Worm (Caenorhabditis elegans): ENCODE measurements around the gene ZK228.3.
"Not testable (repeated sequence)": the region's sequence is repeated elsewhere in the genome, so short reads cannot be mapped to it uniquely, and the experiment has no call there.

ZK228.3 gene

DNA sequence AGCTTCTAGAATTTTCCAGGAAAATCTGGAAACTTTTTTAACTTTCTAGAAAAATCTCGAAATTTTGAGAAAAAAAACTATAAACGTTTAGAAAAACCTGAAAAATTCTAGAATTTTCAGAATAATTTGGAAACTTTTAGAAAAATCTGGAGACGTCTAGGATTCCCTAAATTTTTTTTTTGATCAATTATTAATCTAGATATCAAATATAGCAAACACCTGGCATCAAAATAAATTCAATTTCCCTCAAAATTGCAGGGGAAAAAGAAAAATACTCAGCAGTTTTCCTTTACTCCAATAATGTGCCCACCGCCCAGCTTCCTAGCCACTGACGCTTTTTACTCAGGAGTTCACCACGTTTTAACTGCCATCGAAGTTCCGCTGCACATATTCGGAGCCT lies 13.2 kb upstream of the ZK228.3 start, which contains the start of gene srh-181:
srh-181 (plus strand) TSS at position 301 of the 400 bp plus-strand sequence.
- TF ChIP-seq tra-4 (tag; optimal IDR thresholded peaks at IDR 0.05) (no peak), sea-1 (GFP tag; conservative IDR thresholded peaks at IDR 0.05) (no peak), pes-1 (GFP tag; IDR thresholded peaks at IDR 0.05) (no peak), aly-1 (tag; optimal IDR thresholded peaks at IDR 0.05) (no peak)

DNA sequence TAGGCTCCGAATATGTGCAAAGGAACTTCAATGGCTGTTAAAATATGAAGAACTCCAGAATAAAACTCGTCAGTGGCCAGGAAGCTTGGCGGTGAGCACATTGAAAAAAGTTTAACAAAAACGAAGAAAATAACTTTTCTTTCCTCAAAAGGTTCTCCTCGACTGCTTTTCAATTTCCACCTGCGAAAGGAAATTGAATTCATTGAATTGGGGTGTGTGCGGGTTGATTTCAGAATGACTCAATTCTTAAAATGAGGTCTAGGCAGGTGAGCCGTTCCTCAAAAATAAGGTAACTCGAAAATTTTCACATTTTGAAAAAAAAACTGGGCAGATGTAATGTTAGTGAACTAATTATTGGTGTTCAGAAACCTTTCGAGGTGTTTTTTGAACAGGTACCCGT lies 12.4 kb upstream of the ZK228.3 start, which contains the start of gene srh-182:
srh-182 (minus strand) TSS at position 101 of the 400 bp plus-strand sequence.
- TF ChIP-seq ceh-36 (tag; optimal IDR thresholded peaks at IDR 0.05) = no peak
- no peak for TF ChIP-seq flt-1 (GFP tag; IDR thresholded peaks at IDR 0.05)
- TF ChIP-seq tra-4 (tag; optimal IDR thresholded peaks at IDR 0.05) = no peak
- TF ChIP-seq sea-1 (GFP tag; conservative IDR thresholded peaks at IDR 0.05) = no peak
- no peak for TF ChIP-seq aly-1 (tag; optimal IDR thresholded peaks at IDR 0.05)
- no peak for TF ChIP-seq pes-1 (GFP tag; IDR thresholded peaks at IDR 0.05)
- TF ChIP-seq scrt-1 (GFP tag; IDR thresholded peaks at IDR 0.05) = no peak

ce11 chrV:18468097-18468496 lies 7.0 kb upstream of the ZK228.3 start, which contains the start of gene ZK228.13:
TSS of gene ZK228.13 (minus strand) at chrV:18468197.
- no peak for TF ChIP-seq hmg-4 (GFP tag; optimal IDR thresholded peaks at IDR 0.05)

DNA sequence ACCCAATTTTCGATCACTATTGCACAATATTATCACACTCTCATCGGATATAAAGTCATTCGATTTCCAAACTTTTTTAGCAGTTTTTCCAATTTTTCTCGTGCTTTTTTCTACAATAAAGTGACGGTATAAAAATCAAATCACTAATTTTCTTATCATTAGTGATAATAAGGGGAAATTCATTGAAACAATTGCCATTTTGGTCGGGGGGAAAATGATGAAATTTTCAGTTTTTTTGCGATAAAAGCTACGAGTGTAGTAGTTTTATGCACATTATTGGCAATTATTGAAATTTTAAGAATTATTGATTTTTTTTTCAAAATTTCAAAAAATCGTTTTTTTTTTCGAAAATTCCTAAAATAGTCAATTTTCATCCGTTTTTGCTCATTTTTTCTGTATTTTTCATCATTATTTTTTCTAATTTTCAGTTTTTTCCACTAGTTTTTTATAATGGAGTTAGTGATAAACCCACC lies 1.4 kb upstream of the ZK228.3 start, which contains the start of gene ZK228.4:
ZK228.4 (plus strand) TSS at position 423 of the 473 bp plus-strand sequence.
- TF ChIP-seq tbx-37 (GFP tag; conservative IDR thresholded peaks at IDR 0.05) (no peak), ets-7 (tag; optimal IDR thresholded peaks at IDR 0.05) (no peak), ceh-36 (tag; optimal IDR thresholded peaks at IDR 0.05) (no peak), hmg-4 (GFP tag; optimal IDR thresholded peaks at IDR 0.05) (no peak), hnd-1 (tag; optimal IDR thresholded peaks at IDR 0.05) (no peak), hmbx-1 (tag; optimal IDR thresholded peaks at IDR 0.05) (no peak), ama-1 (optimal IDR thresholded peaks at IDR 0.05) (no peak), flt-1 (GFP tag; IDR thresholded peaks at IDR 0.05) (no peak)

DNA sequence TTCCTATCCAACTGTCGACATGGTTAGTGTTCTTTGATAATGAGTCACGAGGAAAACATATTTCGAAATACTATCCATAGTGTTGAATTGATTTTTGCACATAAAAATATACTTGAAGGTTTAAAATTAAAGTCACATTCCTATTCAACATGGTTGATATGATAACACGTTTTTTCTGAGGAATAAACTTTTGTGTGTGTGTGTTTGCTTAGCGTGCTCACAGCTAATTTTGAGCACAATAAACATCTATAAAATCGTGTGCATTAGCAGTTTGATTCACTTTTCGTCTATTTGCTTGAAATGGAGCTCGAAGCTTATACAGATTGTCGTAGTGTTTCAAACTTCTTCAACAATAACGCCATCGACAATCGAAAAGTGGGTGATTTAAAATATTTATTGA lies 4.5 kb downstream of the ZK228.3 start, which contains the start of gene ZK228.10:
ZK228.10 (plus strand) TSS at position 301 of the 400 bp plus-strand sequence.
- no peak for TF ChIP-seq aly-1 (tag; optimal IDR thresholded peaks at IDR 0.05)
- no peak for TF ChIP-seq F13C5.2 (tag; optimal IDR thresholded peaks at IDR 0.05)
- no peak for TF ChIP-seq ceh-36 (tag; optimal IDR thresholded peaks at IDR 0.05)
- TF ChIP-seq flt-1 (GFP tag; IDR thresholded peaks at IDR 0.05) = no peak
- no peak for TF ChIP-seq sea-1 (GFP tag; conservative IDR thresholded peaks at IDR 0.05)

DNA sequence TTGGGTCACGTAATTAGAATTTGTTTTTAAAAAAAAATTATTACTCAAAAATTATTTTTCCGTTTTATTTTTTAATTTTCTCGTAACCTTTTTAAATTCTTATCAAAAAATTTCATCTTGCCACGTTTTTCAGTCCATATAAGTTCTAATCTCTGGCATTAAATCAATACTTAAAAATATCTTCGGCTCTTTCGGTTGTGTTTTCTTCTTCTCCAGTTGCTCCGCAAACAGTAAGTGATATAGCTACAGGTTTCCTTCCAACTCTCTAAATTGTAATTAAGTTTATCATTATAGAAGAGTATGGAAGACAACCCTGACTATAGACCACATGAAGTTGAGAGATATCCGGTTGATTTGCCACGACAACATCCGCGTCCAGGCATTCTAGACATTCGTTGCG lies 16.9 kb downstream of the ZK228.3 start, which contains the start of gene ZK228.1:
ZK228.1 (plus strand) TSS at position 301 of the 400 bp plus-strand sequence.
- TF ChIP-seq F13C5.2 (tag; optimal IDR thresholded peaks at IDR 0.05) = no peak
- TF ChIP-seq ceh-13 (GFP tag; optimal IDR thresholded peaks at IDR 0.05) = no peak
- no peak for TF ChIP-seq B0310.2 (tag; optimal IDR thresholded peaks at IDR 0.05)
- no peak for TF ChIP-seq sea-1 (GFP tag; conservative IDR thresholded peaks at IDR 0.05)
- no peak for TF ChIP-seq scrt-1 (GFP tag; IDR thresholded peaks at IDR 0.05)
- no peak for TF ChIP-seq ama-1 (optimal IDR thresholded peaks at IDR 0.05)
- no peak for TF ChIP-seq hmbx-1 (tag; optimal IDR thresholded peaks at IDR 0.05)

DNA sequence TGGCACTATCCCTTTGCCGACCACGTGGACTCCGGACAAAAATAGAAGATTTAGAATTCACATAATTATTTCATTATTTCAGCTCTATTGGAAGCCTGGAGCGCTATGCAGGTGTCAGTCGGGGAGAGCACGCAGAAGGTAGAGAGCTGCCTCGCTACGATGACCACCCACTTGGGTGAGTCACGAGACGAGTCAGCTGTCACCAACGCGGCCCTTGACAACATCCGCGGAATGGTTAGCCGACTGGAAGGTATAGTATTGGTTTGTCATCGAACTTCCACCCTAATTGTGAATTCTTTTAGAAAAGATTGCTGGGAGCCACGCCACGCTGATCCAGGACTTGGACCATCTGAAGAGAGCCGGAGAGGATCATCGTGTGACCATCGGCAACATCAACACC lies 21.6 kb downstream of the ZK228.3 start, which contains the start of gene ZK262.9:
ZK262.9 (plus strand) TSS at position 301 of the 400 bp plus-strand sequence.
- not testable (repeated sequence) for TF ChIP-seq B0310.2 (tag; optimal IDR thresholded peaks at IDR 0.05); F13C5.2 (tag; optimal IDR thresholded peaks at IDR 0.05); ceh-13 (GFP tag; optimal IDR thresholded peaks at IDR 0.05)

ce11 chrV:18438081-18438480 lies 23.0 kb downstream of the ZK228.3 start, which contains the start of gene ZK262.8:
TSS of gene ZK262.8 (plus strand) at chrV:18438381.
- TF ChIP-seq scrt-1 (GFP tag; IDR thresholded peaks at IDR 0.05) = no peak
- no peak for TF ChIP-seq hmg-4 (GFP tag; optimal IDR thresholded peaks at IDR 0.05)
- no peak for TF ChIP-seq hmbx-1 (tag; optimal IDR thresholded peaks at IDR 0.05)
- TF ChIP-seq F13C5.2 (tag; optimal IDR thresholded peaks at IDR 0.05) = no peak
- TF ChIP-seq tbx-37 (GFP tag; conservative IDR thresholded peaks at IDR 0.05) = no peak
- no peak for TF ChIP-seq ceh-13 (GFP tag; optimal IDR thresholded peaks at IDR 0.05)
- no peak for TF ChIP-seq flt-1 (GFP tag; IDR thresholded peaks at IDR 0.05)

- no peak for TF ChIP-seq ama-1 (optimal IDR thresholded peaks at IDR 0.05)
- TF ChIP-seq aly-1 (tag; optimal IDR thresholded peaks at IDR 0.05) = no peak
- TF ChIP-seq hnd-1 (tag; optimal IDR thresholded peaks at IDR 0.05) = no peak
- no peak for TF ChIP-seq ceh-13 (GFP tag; optimal IDR thresholded peaks at IDR 0.05)
- TF ChIP-seq hmbx-1 (tag; optimal IDR thresholded peaks at IDR 0.05) = no peak
These were observed 26.1 kb downstream of the ZK228.3 start, which contains the start of gene ZK262.20 for ce11 chrV:18434961-18435360. TSS of gene ZK262.20 (minus strand) at chrV:18435061.

ce11 chrV:18431450-18431849 lies 29.6 kb downstream of the ZK228.3 start, which contains the start of gene srw-82:
TSS of gene srw-82 (plus strand) at chrV:18431750.
- TF ChIP-seq ceh-36 (tag; optimal IDR thresholded peaks at IDR 0.05) = no peak
- TF ChIP-seq tra-4 (tag; optimal IDR thresholded peaks at IDR 0.05) = no peak
- no peak for TF ChIP-seq hnd-1 (tag; optimal IDR thresholded peaks at IDR 0.05)
- TF ChIP-seq flt-1 (GFP tag; IDR thresholded peaks at IDR 0.05) = no peak
- no peak for TF ChIP-seq ceh-13 (GFP tag; optimal IDR thresholded peaks at IDR 0.05)
- no peak for TF ChIP-seq tbx-11 (GFP tag; IDR thresholded peaks at IDR 0.05)
- no peak for TF ChIP-seq pes-1 (GFP tag; IDR thresholded peaks at IDR 0.05)
- no peak for TF ChIP-seq hmg-4 (GFP tag; optimal IDR thresholded peaks at IDR 0.05)
- TF ChIP-seq hmbx-1 (tag; optimal IDR thresholded peaks at IDR 0.05) = no peak
- TF ChIP-seq ets-7 (tag; optimal IDR thresholded peaks at IDR 0.05) = no peak
- no peak for TF ChIP-seq tbx-37 (GFP tag; conservative IDR thresholded peaks at IDR 0.05)
- TF ChIP-seq B0310.2 (tag; optimal IDR thresholded peaks at IDR 0.05) = no peak
- TF ChIP-seq F13C5.2 (tag; optimal IDR thresholded peaks at IDR 0.05) = no peak
- TF ChIP-seq scrt-1 (GFP tag; IDR thresholded peaks at IDR 0.05) = no peak
- no peak for TF ChIP-seq sea-1 (GFP tag; conservative IDR thresholded peaks at IDR 0.05)
- TF ChIP-seq ama-1 (optimal IDR thresholded peaks at IDR 0.05) = no peak
- TF ChIP-seq aly-1 (tag; optimal IDR thresholded peaks at IDR 0.05) = no peak

All from whole organism, early embryonic.